Fruit fly (Drosophila melanogaster) Kc167 (cell line): ENCODE results near the gene Kr-h1.

Source experiments
- Myc ChIP-seq: fragments of >200 bp; optimal IDR thresholded peaks from 2 replicates; lab custom pipeline; 2017; ENCODE audit warnings: missing external identifiers
- Sin3A ChIP-seq: fragments of >200 bp; optimal IDR thresholded peaks from 2 replicates; lab custom pipeline; 2018; ENCODE audit warnings: missing external identifiers
- h ChIP-seq: fragments of >200 bp; optimal IDR thresholded peaks from 3 replicates; lab custom pipeline; 2018; ENCODE audit warnings: missing external identifiers
- insv ChIP-seq: fragments of >200 bp; optimal IDR thresholded peaks from 3 replicates; lab custom pipeline; 2018; ENCODE audit warnings: missing external identifiers
- psq ChIP-seq: fragments of >200 bp; optimal IDR thresholded peaks from 2 replicates; lab custom pipeline; 2017; ENCODE audit warnings: missing external identifiers
- ttk ChIP-seq: sonication (Bioruptor generic); optimal IDR thresholded peaks from 2 replicates; lab custom pipeline; 2017; ENCODE audit warnings: missing external identifiers

Kr-h1 gene

DNA sequence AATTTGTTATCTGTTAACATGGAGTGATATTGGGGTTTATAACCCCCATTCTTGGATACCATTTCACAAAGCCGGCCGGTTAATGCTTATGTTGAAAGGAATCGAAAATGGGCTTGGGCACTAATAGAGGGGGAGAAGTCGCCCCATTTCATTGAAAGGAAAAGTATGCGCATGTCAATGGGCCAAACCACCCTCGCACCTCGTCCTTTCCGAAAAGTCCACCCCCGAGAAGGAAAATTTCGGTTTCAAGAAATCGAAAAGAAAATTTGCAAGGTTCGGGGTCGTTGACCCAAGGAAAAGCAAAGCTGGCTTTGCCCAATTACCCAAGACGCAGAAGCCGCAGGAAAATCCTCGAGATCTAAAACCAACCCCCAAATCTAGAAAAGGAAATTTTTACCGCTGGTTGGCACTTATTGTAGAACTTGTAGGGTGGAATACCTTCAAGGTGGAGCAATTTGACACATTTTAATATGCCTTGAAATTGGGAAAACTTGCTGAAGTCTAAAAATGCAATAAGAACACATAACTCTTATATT is 5.5 kb upstream of the Kr-h1 start:
- TF ChIP-seq Sin3A: no peak
- TF ChIP-seq h (lab: Kevin White, UChicago): no peak
- no peak for TF ChIP-seq psq
- no peak for TF ChIP-seq ttk (lab: Kevin White, UChicago)
- TF ChIP-seq Myc (lab: Kevin White, UChicago): no peak
- no peak for TF ChIP-seq insv

DNA sequence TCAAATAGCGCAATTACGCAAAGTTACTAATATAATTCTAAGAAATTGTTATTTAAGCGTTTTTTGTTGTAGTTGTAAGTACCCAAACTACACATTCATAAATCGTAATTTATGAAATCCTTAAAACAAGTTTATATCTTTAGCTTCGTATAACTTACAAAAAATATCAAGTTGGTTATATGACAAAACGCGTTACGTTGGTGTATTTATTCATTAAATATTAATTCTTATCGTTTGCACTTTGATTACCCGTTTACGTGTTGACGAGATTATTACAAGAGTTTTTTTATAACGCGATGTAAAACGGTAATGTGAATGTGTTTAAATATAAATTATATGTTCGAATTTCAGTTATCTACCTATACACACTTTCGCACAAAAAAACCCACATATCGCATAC is 4.8 kb upstream of the Kr-h1 start:
- no peak for TF ChIP-seq h (lab: Kevin White, UChicago)
- TF ChIP-seq psq: no peak
- no peak for TF ChIP-seq Myc (lab: Kevin White, UChicago)
- no peak for TF ChIP-seq ttk (lab: Kevin White, UChicago)
- TF ChIP-seq insv: no peak
- no peak for TF ChIP-seq Sin3A

DNA sequence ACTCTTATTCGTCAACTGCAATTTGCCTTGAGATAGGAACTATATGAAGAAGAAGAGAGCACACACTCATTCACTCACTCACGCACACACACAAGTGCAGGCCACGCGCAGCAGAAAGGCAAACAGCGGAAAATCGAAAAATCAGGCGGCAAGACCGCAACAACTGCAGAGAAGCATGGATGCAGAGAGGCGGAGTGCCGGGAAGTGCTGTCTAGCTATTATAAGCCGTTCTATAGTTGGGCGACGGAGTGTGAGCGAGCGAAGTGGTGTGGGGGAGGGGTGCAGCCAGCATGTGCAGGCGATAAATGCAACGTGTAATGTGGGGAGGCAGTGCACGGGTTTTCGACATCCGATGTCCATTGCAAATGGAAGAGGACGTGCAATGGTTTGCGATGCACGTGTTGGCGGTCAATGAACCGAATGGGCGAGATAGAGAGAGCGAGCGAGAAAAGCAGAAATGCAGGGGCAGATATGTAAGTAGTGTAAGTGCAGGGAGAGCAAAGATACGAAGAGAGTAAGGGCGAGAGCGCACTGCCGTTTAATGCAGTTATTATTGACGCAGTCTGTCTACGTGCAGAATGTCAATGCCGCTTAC is 3.5 kb upstream of the Kr-h1 start:
- TF ChIP-seq insv: no peak
- no peak for TF ChIP-seq ttk (lab: Kevin White, UChicago)
- TF ChIP-seq Myc (lab: Kevin White, UChicago): no peak
- no peak for TF ChIP-seq psq

DNA sequence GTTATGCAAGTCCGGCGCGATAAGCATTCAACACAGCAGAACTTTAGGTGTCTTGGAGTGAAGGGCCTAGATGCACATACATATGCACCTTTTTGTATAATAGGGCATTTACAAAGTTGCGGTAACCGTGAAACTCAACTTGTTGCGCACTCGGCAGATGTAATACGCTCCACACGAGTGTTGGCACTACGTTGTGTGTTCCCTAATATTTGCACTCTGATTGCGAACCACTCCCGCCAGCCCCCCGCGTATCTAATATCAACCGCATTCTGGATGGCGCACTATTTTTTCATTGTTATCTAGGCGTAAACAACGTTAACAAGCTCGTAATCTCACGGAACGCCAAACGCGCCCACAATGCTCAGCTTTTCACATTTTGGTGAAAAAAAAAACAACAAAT is 2.1 kb upstream of the Kr-h1 start:
- no peak for TF ChIP-seq h (lab: Kevin White, UChicago)

DNA sequence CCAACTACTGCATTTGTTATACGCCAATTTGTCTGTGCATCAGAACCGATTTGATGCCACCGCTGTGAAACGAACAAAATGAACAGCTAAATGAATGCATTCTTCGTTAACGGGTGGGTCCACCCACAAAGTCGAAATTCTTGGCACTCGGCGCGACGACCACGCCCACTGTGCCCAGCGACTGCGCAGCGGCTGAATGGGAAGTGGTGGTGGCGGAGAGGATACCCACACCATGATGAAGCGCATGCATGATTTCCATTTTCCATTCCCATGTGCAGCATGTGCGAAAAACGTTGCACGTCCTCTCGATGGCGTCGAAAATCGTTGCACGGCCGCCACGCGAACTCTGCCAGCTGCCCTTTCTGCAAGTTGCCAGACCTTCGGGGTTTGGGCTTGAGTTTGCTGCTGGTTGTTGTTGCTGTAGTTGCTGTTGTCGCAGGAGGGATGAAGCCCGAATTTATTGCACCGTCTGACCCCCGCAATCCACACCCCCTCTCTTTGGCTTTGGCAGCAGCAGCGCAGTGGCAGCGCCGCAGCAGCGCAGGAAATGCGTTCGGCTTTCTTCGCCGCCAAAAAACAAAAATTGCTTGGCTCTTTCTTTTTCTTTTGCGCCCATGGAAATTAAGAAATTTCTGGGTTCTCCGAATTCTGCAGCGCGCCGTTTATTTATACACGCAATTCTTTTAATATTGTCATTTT is 1.1 kb upstream of the Kr-h1 start:
- TF ChIP-seq Myc (lab: Kevin White, UChicago): no peak
- TF ChIP-seq Sin3A: no peak
- no peak for TF ChIP-seq insv
- TF ChIP-seq psq: no peak
- TF ChIP-seq ttk (lab: Kevin White, UChicago): no peak
- no peak for TF ChIP-seq h (lab: Kevin White, UChicago)

DNA sequence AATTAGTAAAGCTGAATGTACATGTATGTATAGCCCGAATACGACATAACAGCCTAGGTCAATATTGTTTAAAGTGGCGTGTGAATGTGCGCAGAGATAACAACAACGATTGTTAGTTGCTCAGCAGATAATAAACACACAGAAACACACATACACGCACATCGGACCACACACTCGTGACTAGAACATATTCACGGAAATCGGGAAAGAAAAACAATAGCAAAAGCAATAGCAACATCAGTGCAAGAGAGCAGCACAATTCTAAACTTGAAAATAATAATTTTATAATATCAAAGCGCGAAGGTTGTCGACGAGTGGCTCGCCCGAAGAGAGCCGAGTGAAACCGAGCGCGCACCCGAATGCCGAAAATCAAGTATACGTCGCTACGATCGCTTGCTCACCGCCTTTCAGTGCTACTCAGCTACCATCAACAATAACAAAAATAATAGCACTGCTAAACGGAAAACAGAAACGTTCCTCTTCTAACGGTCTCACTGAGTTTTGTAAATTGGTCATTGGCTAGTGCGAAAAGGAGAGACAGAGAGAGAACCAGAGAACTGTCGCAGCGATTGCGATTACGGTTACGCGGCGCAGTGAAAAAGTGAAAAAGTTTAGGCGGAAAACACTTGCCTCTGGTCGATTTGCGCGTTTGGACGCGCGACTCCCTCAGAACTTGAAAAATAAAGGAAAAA is 679 bp downstream of the Kr-h1 start:
- TF ChIP-seq Myc (lab: Kevin White, UChicago) (no peak), insv (no peak), h (lab: Kevin White, UChicago) (no peak), ttk (lab: Kevin White, UChicago) (no peak), Sin3A (no peak), psq (no peak)

DNA sequence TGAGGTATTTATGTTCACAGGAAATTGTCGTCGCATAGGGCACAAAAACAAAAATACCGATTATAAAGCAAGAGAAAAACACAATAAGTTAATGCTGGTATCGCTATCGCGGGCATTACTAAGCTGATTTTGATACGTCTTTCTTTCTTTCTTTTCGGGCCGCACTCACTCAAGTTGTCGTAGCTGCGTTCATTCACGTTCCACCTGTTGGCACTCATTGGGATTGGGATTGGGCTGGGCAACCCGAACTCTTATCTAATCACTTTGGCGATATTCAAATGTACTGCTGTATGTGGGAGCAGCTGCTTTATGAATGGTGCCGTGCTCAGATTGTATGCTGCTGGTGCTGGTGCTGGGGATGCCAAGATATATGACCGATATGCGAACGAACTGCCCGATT is 2.3 kb downstream of the Kr-h1 start:
- TF ChIP-seq Myc (lab: Kevin White, UChicago) (no peak), h (lab: Kevin White, UChicago) (no peak), insv (no peak), Sin3A (no peak), ttk (lab: Kevin White, UChicago) (no peak), psq (no peak)

DNA sequence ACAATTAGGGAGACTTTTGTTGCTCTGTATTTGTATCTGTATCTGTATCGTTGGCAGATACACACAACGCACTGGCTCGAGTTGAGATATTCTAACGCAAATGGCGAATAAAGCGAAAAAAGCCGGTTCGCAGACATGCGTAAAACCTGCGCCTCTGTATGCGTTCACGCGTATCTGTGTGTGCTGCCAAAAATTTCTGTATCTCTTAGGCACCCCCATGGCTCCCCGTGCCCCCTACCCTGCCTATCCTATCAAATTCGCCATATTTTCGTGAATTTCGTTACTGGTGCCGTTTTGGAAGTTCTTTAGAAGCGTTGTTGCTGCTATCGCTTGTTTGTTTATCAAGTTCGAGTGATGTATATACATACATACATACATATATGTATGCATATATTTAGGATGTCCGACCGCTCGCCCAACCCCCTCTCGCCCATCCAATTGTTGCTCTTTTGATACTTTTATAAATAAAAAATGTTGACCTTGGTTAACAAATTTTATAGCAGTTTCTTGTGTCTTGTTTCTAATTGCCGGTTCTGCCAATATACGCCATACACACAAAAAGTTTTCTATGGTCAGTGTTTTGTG is 3.4 kb downstream of the Kr-h1 start:
- TF ChIP-seq h (lab: Kevin White, UChicago): no peak
- no peak for TF ChIP-seq Myc (lab: Kevin White, UChicago)
- TF ChIP-seq psq: no peak
- TF ChIP-seq Sin3A: no peak
- TF ChIP-seq ttk (lab: Kevin White, UChicago): no peak
- no peak for TF ChIP-seq insv

DNA sequence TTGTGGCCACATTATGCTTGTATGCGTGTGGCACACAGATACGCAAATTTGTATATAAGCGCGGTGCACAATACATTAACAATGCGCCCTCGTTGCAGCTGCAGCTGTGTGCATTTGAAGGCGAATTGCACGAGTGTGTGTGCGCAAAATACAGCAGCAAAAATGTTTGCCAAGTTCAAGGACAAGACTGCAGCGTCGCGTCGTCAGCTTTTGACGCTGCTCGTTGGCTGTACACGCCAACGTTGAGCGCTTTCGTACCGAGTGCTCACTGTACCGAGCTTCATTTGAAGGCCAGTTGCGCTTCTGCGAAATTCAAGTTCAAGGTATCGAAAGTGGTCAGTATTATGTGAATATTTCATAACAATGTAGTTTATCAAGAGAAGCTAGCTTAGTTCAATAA is 4.4 kb downstream of the Kr-h1 start:
- TF ChIP-seq psq: no peak
- TF ChIP-seq Sin3A: no peak
- TF ChIP-seq insv: no peak
- no peak for TF ChIP-seq ttk (lab: Kevin White, UChicago)
- no peak for TF ChIP-seq h (lab: Kevin White, UChicago)
- TF ChIP-seq Myc (lab: Kevin White, UChicago): no peak

DNA sequence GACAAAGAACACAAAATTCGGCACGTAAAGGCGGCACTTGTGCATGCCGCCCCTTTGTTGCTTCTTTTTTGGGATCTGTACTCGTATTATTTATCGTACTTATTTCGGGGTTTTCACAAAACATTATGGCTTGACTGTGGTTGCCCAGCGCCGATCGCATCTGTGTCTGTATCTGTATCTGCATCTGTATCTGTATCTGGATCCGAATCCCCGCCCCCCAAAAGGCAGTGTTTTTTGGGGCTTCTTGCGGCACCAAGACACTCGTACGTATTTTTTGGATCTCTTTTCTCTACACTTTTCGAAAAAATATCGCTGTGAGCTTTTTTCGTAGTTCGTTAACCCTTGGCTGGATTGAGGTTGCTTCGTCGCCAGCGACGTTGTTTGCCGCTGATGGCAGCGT is 5.3 kb downstream of the Kr-h1 start:
- no peak for TF ChIP-seq Myc (lab: Kevin White, UChicago)

DNA sequence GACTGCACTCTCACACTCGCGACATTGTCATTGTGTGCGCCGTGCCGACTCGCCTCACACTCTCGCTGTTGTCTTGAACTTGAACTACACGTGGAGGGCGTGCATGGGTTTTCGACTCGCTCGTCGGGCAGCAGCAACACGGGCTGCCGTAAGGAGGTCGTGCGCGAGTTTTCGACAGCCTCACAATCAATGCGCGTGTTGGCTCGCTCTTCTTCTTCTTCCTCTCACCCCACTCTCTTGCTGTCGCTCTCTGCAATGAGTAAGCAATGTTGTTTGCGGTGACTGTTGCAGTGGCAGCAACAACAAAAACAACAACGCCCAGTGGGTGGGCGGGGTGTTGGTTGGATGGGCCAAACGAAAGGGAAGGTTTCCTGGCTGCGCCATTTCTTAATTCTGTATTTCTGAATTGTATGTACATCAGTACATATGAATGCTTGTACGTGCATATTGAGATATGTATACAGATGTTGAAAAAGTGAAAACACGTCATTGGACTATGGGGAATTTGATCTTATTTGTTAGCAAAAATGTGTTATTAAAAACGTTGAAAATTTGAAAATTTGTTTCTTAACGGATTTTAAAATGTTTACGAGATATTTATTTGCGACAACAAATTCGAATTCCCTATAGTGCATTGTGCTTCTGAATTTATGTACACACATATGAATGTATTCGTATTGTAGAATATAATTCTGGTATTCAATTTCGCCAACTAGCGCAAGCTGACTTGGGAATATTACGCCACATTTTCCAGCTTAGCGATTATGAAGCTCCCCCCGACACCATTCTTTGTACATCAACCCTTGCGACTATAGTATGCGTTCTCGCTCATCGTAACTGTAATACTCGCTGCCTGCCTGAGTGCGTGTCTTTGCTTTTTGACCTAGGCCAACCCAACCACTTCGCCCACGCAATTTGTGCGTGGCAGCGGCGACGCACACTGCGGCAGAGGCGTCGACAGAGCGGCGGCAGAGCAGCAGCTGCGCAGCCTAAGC is 6.3 kb downstream of the Kr-h1 start:
- TF ChIP-seq Sin3A (no peak), psq (no peak), insv (no peak)

DNA sequence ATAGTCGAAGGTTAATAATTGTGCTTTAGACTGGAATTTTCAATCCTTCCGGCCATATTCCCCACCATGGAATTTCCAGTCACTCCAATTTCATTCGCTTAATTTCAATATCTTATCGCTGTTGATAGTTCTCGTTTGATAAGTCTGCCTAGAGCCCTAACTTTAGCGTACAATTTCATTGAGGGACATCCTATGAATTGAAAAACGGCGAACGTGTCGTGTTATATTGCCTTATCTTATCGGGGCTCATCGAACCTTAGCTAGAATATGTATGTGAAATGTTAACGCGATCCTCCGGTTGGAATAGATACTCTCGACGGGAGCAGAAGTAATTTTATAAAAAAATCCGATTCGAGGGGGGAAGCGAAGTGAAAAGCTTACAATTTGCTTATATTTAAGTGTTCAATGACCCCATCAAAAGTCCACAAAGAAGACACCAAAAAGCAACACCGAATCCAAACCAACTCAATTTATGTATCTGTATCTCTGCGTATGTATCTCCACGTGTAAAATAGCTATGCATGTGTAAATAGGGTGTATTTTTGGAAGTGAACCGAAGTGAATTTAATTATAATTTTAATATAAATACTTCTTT is 7.3 kb downstream of the Kr-h1 start:
- TF ChIP-seq Myc (lab: Kevin White, UChicago): no peak
- no peak for TF ChIP-seq psq
- TF ChIP-seq Sin3A: no peak
- TF ChIP-seq ttk (lab: Kevin White, UChicago): no peak
- no peak for TF ChIP-seq h (lab: Kevin White, UChicago)
